Worm (Caenorhabditis elegans): ENCODE results near the gene T04A8.7.

DNA sequence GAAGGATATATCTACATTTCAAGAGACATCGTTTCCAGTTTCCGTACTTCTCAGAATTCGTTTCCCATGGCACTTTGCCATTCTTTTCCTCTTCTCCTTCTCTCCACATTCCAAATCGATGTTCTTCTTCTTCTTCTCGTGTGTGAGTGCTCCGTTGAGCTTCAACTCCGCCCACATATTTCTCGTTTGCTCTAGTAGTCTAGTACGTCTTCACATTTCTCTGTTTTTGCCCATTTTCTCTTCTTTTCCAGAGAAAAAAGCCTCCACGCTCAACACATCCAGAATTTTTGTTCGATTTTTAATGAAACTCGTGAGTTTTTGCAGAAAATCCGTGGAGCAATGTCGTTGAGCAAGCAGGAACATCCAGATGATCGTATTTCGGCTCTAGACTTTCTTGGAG, 13.8 kb downstream of the T04A8.7 start, which contains the start of gene T04A8.18:
- TF ChIP-seq mab-5 (tag; optimal IDR thresholded peaks at IDR 0.05) (no peak), nhr-12 (tag; optimal IDR thresholded peaks at IDR 0.05) (no peak), blmp-1 (tag; optimal IDR thresholded peaks at IDR 0.05) (no peak), nhr-76 (tag; optimal IDR thresholded peaks at IDR 0.05) (no peak), lin-13 (tag; optimal IDR thresholded peaks at IDR 0.05) (no peak), nhr-237 (tag; optimal IDR thresholded peaks at IDR 0.05) (no peak), mep-1 (tag; optimal IDR thresholded peaks at IDR 0.05) (no peak), ceh-39 (tag; optimal IDR thresholded peaks at IDR 0.05) (no peak), elt-3 (tag; optimal IDR thresholded peaks at IDR 0.05) (no peak), elt-1 (tag; optimal IDR thresholded peaks at IDR 0.05; ENCODE audit: borderline replicate concordance, insufficient read depth) (no peak), ces-1 (GFP tag; optimal IDR thresholded peaks at IDR 0.05) (no peak), unc-39 (tag; optimal IDR thresholded peaks at IDR 0.05) (no peak), pha-4 (tag; optimal IDR thresholded peaks at IDR 0.05) (no peak), bed-3 (GFP tag; optimal IDR thresholded peaks at IDR 0.05) (no peak)

Data from whole organism, mixed stage, embryonic.